Fruit fly (Drosophila melanogaster) whole organism: ENCODE data around the gene PSMG1.

Experiments
- pan ChIP-seq: fragments of >200 bp; optimal IDR thresholded peaks from 2 replicates; lab custom pipeline; 2017
- psq ChIP-seq: fragments of >200 bp; optimal IDR thresholded peaks from 2 replicates; lab custom pipeline; 2017

- TF ChIP-seq psq (lab: Kevin White, UChicago) (no peak), pan (lab: Kevin White, UChicago) (no peak)
Observed at dm6 chr3R:5780976-5781375, 13.1 kb downstream of the PSMG1 start, which contains the start of gene CG2082.
